Worm (Caenorhabditis elegans) whole organism, midembryonic: Measurements from ENCODE around the gene syp-1.

Experiments used
- T22C8.4 ChIP-seq: fragments of 200-800 bp; sonication (Bioruptor generic); IDR thresholded peaks from 2 replicates; pipeline ENCODE4 v1.3.6; 2022; ENCODE audit warnings: missing genetic modification characterization, missing compliant biosample characterization
- cog-1 ChIP-seq: sonication (generic microtip); optimal IDR thresholded peaks from 2 replicates; lab custom pipeline; 2016; ENCODE audit warnings: missing genetic modification characterization, missing compliant biosample characterization
- flt-1 ChIP-seq: fragments of 200-800 bp; sonication (Bioruptor generic); IDR thresholded peaks from 2 replicates; pipeline ENCODE4 v1.3.6; 2022; ENCODE audit warnings: missing genetic modification characterization, missing compliant biosample characterization
- klf-2 ChIP-seq: fragments of 200-800 bp; sonication (Bioruptor generic); conservative IDR thresholded peaks from 2 replicates; pipeline ENCODE4 v1.3.6; 2022; ENCODE audit warnings: missing genetic modification reagents, missing genetic modification characterization, missing compliant biosample characterization
- med-1 ChIP-seq: sonication (generic microtip); optimal IDR thresholded peaks from 2 replicates; lab custom pipeline; 2017; ENCODE audit warnings: missing genetic modification characterization, mild to moderate bottlenecking, missing compliant biosample characterization, antibody characterized with exemption, missing genetic modification reagents; ENCODE audit not compliant: insufficient read depth
- ref-1 ChIP-seq: fragments of 200-800 bp; sonication (Bioruptor generic); conservative IDR thresholded peaks from 2 replicates; pipeline ENCODE4 v1.3.6; 2022; ENCODE audit warnings: missing genetic modification reagents, missing genetic modification characterization, missing compliant biosample characterization
- tab-1 ChIP-seq: fragments of 200-800 bp; sonication (Bioruptor generic); IDR thresholded peaks from 2 replicates; pipeline ENCODE4 v1.3.6; 2022; ENCODE audit warnings: missing genetic modification characterization, missing compliant biosample characterization
- ztf-23 ChIP-seq: fragments of 200-800 bp; sonication (Bioruptor generic); IDR thresholded peaks from 2 replicates; pipeline ENCODE4 v1.3.6; 2022; ENCODE audit warnings: missing genetic modification reagents, missing genetic modification characterization, missing compliant biosample characterization
- ztf-29 ChIP-seq: fragments of 200-800 bp; sonication (Bioruptor generic); IDR thresholded peaks from 2 replicates; pipeline ENCODE4 v1.3.6; 2022; ENCODE audit warnings: missing genetic modification reagents, missing genetic modification characterization, missing compliant biosample characterization

Gene syp-1

DNA sequence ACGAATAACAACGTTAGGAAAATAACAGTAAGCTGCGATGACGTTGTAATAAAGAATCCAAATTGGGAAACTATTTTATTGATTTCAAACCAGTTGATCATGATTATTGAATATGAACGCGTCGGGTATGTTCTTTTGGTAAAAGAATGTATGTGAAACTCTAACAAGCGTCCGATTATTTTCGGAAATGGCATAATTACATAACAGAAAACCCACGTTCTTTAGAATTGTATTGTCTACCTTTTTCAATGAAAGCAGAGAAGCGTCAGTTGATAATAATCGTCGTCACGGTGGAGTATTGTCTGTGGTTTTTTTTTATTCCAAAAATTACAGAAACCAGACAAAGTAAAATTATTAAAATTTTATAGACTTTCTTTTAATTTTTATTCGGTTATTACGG, 51.0 kb downstream of the syp-1 start, which contains the start of gene str-14:
str-14 (minus strand) TSS at position 101 of the 400 bp plus-strand sequence.
- no peak for TF ChIP-seq med-1 (GFP tag; lab: Kevin White, UChicago)
- TF ChIP-seq ztf-23 (GFP tag; lab: Robert Waterston, UW): no peak
- no peak for TF ChIP-seq ztf-29
- TF ChIP-seq cog-1: no peak
- no peak for TF ChIP-seq flt-1 (GFP tag; lab: Robert Waterston, UW)
- TF ChIP-seq tab-1: no peak
- TF ChIP-seq T22C8.4 (GFP tag; lab: Robert Waterston, UW): no peak
- TF ChIP-seq klf-2 (GFP tag; lab: Robert Waterston, UW): no peak
- no peak for TF ChIP-seq ref-1 (GFP tag; lab: Robert Waterston, UW)
